Worm (Caenorhabditis elegans) whole organism, late embryonic: ENCODE measurements around the gene T05H10.1.

ENCODE experiments used
- ama-1 ChIP-seq: fragments of 150-350 bp; optimal IDR thresholded peaks from 2 replicates; lab custom pipeline; 2014
- ceh-24 ChIP-seq: sonication (generic microtip); optimal IDR thresholded peaks from 2 replicates; lab custom pipeline; 2016; ENCODE audit warnings: mild to moderate bottlenecking, missing genetic modification characterization, missing compliant biosample characterization
- ceh-48 ChIP-seq: sonication (generic microtip); optimal IDR thresholded peaks from 2 replicates; lab custom pipeline; 2016; ENCODE audit warnings: missing genetic modification characterization, inconsistent platforms, missing compliant biosample characterization
- ceh-6 ChIP-seq: fragments of 200-800 bp; sonication (Bioruptor generic); optimal IDR thresholded peaks from 2 replicates; lab custom pipeline; 2018; ENCODE audit warnings: mild to moderate bottlenecking, missing genetic modification characterization, missing compliant biosample characterization
- che-1 ChIP-seq: sonication (generic microtip); optimal IDR thresholded peaks from 2 replicates; lab custom pipeline; 2016; ENCODE audit warnings: mild to moderate bottlenecking, missing genetic modification characterization, missing compliant biosample characterization
- hlh-15 ChIP-seq: sonication (generic microtip); optimal IDR thresholded peaks from 2 replicates; lab custom pipeline; 2016; ENCODE audit warnings: missing genetic modification characterization, missing compliant biosample characterization
- pha-4 ChIP-seq: fragments of 150-350 bp; optimal IDR thresholded peaks from 2 replicates; lab custom pipeline; 2018; ENCODE audit warnings: missing biosample characterization, missing genetic modification reagents, missing genetic modification characterization
- rnt-1 ChIP-seq: sonication (generic microtip); optimal IDR thresholded peaks from 2 replicates; lab custom pipeline; 2016; ENCODE audit warnings: missing genetic modification characterization, missing compliant biosample characterization
- tbx-7 ChIP-seq: sonication (generic microtip); optimal IDR thresholded peaks from 2 replicates; lab custom pipeline; 2016; ENCODE audit warnings: missing genotype, missing genetic modification characterization, missing compliant biosample characterization

DNA sequence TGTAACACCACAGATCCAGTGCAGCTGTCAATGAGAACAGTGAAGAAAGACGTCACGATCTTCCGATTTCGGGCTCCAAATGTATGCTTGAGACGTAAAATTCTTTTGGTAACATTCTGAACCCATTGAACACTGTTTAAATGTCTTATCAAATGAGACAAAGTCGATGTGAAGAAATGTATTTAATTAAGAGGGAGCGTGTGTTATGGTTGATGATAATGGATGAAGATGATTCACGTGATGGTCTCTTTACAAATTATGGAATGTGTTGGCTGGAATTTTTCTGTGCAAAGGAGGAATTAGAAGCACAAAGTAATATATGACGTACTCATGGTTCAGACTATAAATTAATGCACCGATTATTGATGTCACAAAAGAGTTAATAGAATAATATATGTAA, 35.4 kb upstream of the T05H10.1 start:
- TF ChIP-seq rnt-1 (no peak), ceh-24 (tag; lab: Kevin White, UChicago) (no peak), ama-1 (lab: Kevin White, UChicago) (no peak), hlh-15 (no peak), pha-4 (tag; lab: Kevin White, UChicago) (no peak), che-1 (tag; lab: Kevin White, UChicago) (no peak), tbx-7 (tag; lab: Kevin White, UChicago) (no peak), ceh-6 (no peak), ceh-48 (no peak)
